Worm (Caenorhabditis elegans) whole organism, early embryonic: ENCODE measurements around the gene T05A7.3.

Experiments used
- B0310.2 ChIP-seq: sonication (generic microtip); optimal IDR thresholded peaks from 2 replicates; lab custom pipeline; 2016; ENCODE audit warnings: mild to moderate bottlenecking, missing genetic modification characterization, missing compliant biosample characterization
- F13C5.2 ChIP-seq: sonication (generic microtip); optimal IDR thresholded peaks from 2 replicates; lab custom pipeline; 2017; ENCODE audit warnings: mild to moderate bottlenecking, missing genetic modification characterization, inconsistent platforms, missing compliant biosample characterization
- aly-1 ChIP-seq: sonication (generic microtip); optimal IDR thresholded peaks from 2 replicates; lab custom pipeline; 2016; ENCODE audit warnings: missing genetic modification characterization, missing compliant biosample characterization
- ceh-13 ChIP-seq: fragments of 200-800 bp; sonication (Bioruptor generic); optimal IDR thresholded peaks from 2 replicates; lab custom pipeline; 2018; ENCODE audit warnings: mild to moderate bottlenecking, missing genetic modification characterization, missing compliant biosample characterization
- ceh-36 ChIP-seq: sonication (generic microtip); optimal IDR thresholded peaks from 2 replicates; lab custom pipeline; 2016; ENCODE audit warnings: missing genetic modification characterization, inconsistent platforms, missing compliant biosample characterization
- ets-7 ChIP-seq: sonication (generic microtip); optimal IDR thresholded peaks from 2 replicates; lab custom pipeline; 2016; ENCODE audit warnings: missing genotype, missing genetic modification characterization, missing compliant biosample characterization
- flt-1 ChIP-seq: fragments of 200-800 bp; sonication (Bioruptor generic); IDR thresholded peaks from 2 replicates; pipeline ENCODE4 v1.3.6; 2022; ENCODE audit warnings: missing genetic modification characterization, missing compliant biosample characterization
- hmbx-1 ChIP-seq: sonication (generic microtip); optimal IDR thresholded peaks from 2 replicates; lab custom pipeline; 2016; ENCODE audit warnings: mild to moderate bottlenecking, missing genetic modification characterization, missing compliant biosample characterization
- hmg-4 ChIP-seq: fragments of 200-800 bp; sonication (Bioruptor generic); optimal IDR thresholded peaks from 2 replicates; lab custom pipeline; 2018; ENCODE audit warnings: mild to moderate bottlenecking, missing genetic modification characterization, missing compliant biosample characterization
- hnd-1 ChIP-seq: sonication (generic microtip); optimal IDR thresholded peaks from 2 replicates; lab custom pipeline; 2016; ENCODE audit warnings: missing genetic modification characterization, missing compliant biosample characterization
- scrt-1 ChIP-seq: fragments of 200-800 bp; sonication (Bioruptor generic); IDR thresholded peaks from 2 replicates; pipeline ENCODE4 v1.3.6; 2022; ENCODE audit warnings: missing genetic modification characterization, missing compliant biosample characterization
- tbx-11 ChIP-seq: fragments of 200-800 bp; sonication (Bioruptor generic); IDR thresholded peaks from 2 replicates; pipeline ENCODE4 v1.3.6; 2022; ENCODE audit warnings: missing genetic modification characterization, missing compliant biosample characterization
- tbx-37 ChIP-seq: fragments of 200-800 bp; sonication (Bioruptor generic); conservative IDR thresholded peaks from 2 replicates; pipeline ENCODE4 v1.3.6; 2022; ENCODE audit warnings: missing genetic modification reagents, missing genetic modification characterization, missing compliant biosample characterization

Gene T05A7.3

ce11 chrII:4706359-4706871, 30.8 kb downstream of the T05A7.3 start, which contains the start of the genes F10G7.9 and tsn-1:
Gene F10G7.9 (minus strand): TSS chrII:4706485.
Gene tsn-1 (plus strand): TSS chrII:4706821.
- TF ChIP-seq F13C5.2 (peak; percentile 12), ceh-36 (tag; lab: Kevin White, UChicago) (no peak)

DNA sequence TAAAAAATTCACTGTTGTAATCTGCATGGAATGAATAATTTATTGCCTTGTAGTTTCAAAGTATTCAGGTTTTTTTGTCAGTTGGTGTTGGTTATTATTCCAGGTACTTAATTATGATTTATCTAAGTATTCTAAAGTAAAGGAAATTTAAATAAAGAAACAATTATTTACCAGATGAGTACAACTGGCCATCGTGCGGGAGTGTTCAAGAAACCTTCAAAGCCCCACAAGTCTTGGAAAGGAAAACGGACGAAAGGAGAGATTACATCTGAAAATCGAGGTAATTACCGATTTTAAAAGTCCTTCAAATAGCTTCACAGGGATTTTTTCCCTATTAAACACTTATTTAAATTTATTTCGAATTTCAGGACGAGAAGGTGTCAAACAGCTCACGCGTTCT, 34.5 kb downstream of the T05A7.3 start, which contains the start of gene tag-151:
Gene tag-151 (plus strand): TSS at position 158 of the 400 bp plus-strand sequence.
- no peak for TF ChIP-seq ceh-13 (GFP tag; lab: Kevin White, UChicago)
- TF ChIP-seq aly-1 (tag; lab: Kevin White, UChicago) = no peak
- TF ChIP-seq ets-7 (tag; lab: Kevin White, UChicago) = no peak
- TF ChIP-seq tbx-37 (GFP tag; lab: Robert Waterston, UW) = no peak
- TF ChIP-seq scrt-1 = no peak
- TF ChIP-seq F13C5.2 = no peak
- no peak for TF ChIP-seq hmbx-1
- no peak for TF ChIP-seq hnd-1
- no peak for TF ChIP-seq flt-1

ce11 chrII:4710813-4711212, 35.2 kb downstream of the T05A7.3 start:
- TF ChIP-seq B0310.2 (no peak), ceh-36 (tag; lab: Kevin White, UChicago) (no peak), flt-1 (no peak), ets-7 (tag; lab: Kevin White, UChicago) (no peak), hnd-1 (no peak), tbx-11 (GFP tag; lab: Robert Waterston, UW) (no peak)

- TF ChIP-seq flt-1 = no peak
- TF ChIP-seq ets-7 (tag; lab: Kevin White, UChicago) = no peak
- no peak for TF ChIP-seq ceh-36 (tag; lab: Kevin White, UChicago)
- no peak for TF ChIP-seq hmg-4
These were observed 40.1 kb downstream of the T05A7.3 start, which contains the start of gene F41C3.8 for ce11 chrII:4715676-4716075. Gene F41C3.8 (plus strand): TSS chrII:4716046.
